Worm (Caenorhabditis elegans) whole organism, late embryonic: Measurements from ENCODE around the gene smoc-1.

Experiments used
- C08G9.2 ChIP-seq: sonication (generic microtip); optimal IDR thresholded peaks from 2 replicates; lab custom pipeline; 2016; ENCODE audit warnings: mild to moderate bottlenecking, missing genetic modification characterization, moderate library complexity, missing compliant biosample characterization
- T23F11.4 ChIP-seq: fragments of 200-800 bp; sonication (Bioruptor generic); optimal IDR thresholded peaks from 2 replicates; lab custom pipeline; 2018; ENCODE audit warnings: mild to moderate bottlenecking, missing genetic modification characterization, missing compliant biosample characterization
- ahr-1 ChIP-seq: sonication (generic microtip); optimal IDR thresholded peaks from 2 replicates; lab custom pipeline; 2016; ENCODE audit warnings: missing genetic modification characterization, missing compliant biosample characterization
- ama-1 ChIP-seq: fragments of 150-350 bp; optimal IDR thresholded peaks from 2 replicates; lab custom pipeline; 2014
- ceh-14 ChIP-seq: sonication (generic microtip); optimal IDR thresholded peaks from 2 replicates; lab custom pipeline; 2016; ENCODE audit warnings: missing genotype, missing genetic modification characterization, missing compliant biosample characterization
- ceh-18 ChIP-seq: sonication (generic microtip); optimal IDR thresholded peaks from 2 replicates; lab custom pipeline; 2016; ENCODE audit warnings: missing genetic modification characterization, missing compliant biosample characterization
- ceh-2 ChIP-seq: sonication (generic microtip); optimal IDR thresholded peaks from 2 replicates; lab custom pipeline; 2016; ENCODE audit warnings: missing genotype, missing genetic modification characterization, missing compliant biosample characterization
- ceh-22 ChIP-seq: sonication (generic microtip); optimal IDR thresholded peaks from 2 replicates; lab custom pipeline; 2017; ENCODE audit warnings: missing biosample characterization, missing genetic modification characterization
- ceh-24 ChIP-seq: sonication (generic microtip); optimal IDR thresholded peaks from 2 replicates; lab custom pipeline; 2016; ENCODE audit warnings: mild to moderate bottlenecking, missing genetic modification characterization, missing compliant biosample characterization
- ceh-30 ChIP-seq: fragments of 150-350 bp; optimal IDR thresholded peaks from 2 replicates; lab custom pipeline; 2014; ENCODE audit warnings: missing biosample characterization, missing genetic modification characterization
- ceh-34 ChIP-seq: sonication (generic microtip); optimal IDR thresholded peaks from 2 replicates; lab custom pipeline; 2016; ENCODE audit warnings: mild to moderate bottlenecking, missing genetic modification characterization, missing compliant biosample characterization
- ceh-48 ChIP-seq: sonication (generic microtip); optimal IDR thresholded peaks from 2 replicates; lab custom pipeline; 2016; ENCODE audit warnings: missing genetic modification characterization, inconsistent platforms, missing compliant biosample characterization
- ceh-6 ChIP-seq: fragments of 200-800 bp; sonication (Bioruptor generic); optimal IDR thresholded peaks from 2 replicates; lab custom pipeline; 2018; ENCODE audit warnings: mild to moderate bottlenecking, missing genetic modification characterization, missing compliant biosample characterization
- ceh-9 ChIP-seq: sonication (generic microtip); optimal IDR thresholded peaks from 2 replicates; lab custom pipeline; 2016; ENCODE audit warnings: mild to moderate bottlenecking, missing genetic modification characterization, inconsistent platforms, missing compliant biosample characterization
- che-1 ChIP-seq: sonication (generic microtip); optimal IDR thresholded peaks from 2 replicates; lab custom pipeline; 2016; ENCODE audit warnings: mild to moderate bottlenecking, missing genetic modification characterization, missing compliant biosample characterization
- dmd-4 ChIP-seq: sonication (generic microtip); optimal IDR thresholded peaks from 2 replicates; lab custom pipeline; 2016; ENCODE audit warnings: borderline replicate concordance, missing genetic modification characterization, missing compliant biosample characterization
- elt-2 ChIP-seq: sonication (generic microtip); optimal IDR thresholded peaks from 2 replicates; lab custom pipeline; 2016; ENCODE audit warnings: missing genetic modification reagents, missing genetic modification characterization, missing compliant biosample characterization
- elt-4 ChIP-seq: sonication (generic microtip); optimal IDR thresholded peaks from 2 replicates; lab custom pipeline; 2016; ENCODE audit warnings: missing genetic modification characterization, missing compliant biosample characterization
- ets-4 ChIP-seq: sonication (generic microtip); optimal IDR thresholded peaks from 2 replicates; lab custom pipeline; 2016; ENCODE audit warnings: missing genetic modification characterization, missing compliant biosample characterization
- eyg-1 ChIP-seq: sonication (generic microtip); optimal IDR thresholded peaks from 2 replicates; lab custom pipeline; 2016; ENCODE audit warnings: missing genotype, missing genetic modification characterization, missing compliant biosample characterization
- fkh-6 ChIP-seq: sonication (generic microtip); optimal IDR thresholded peaks from 2 replicates; lab custom pipeline; 2016; ENCODE audit warnings: missing genetic modification characterization, missing compliant biosample characterization
- hlh-15 ChIP-seq: sonication (generic microtip); optimal IDR thresholded peaks from 2 replicates; lab custom pipeline; 2016; ENCODE audit warnings: missing genetic modification characterization, missing compliant biosample characterization
- hlh-30 ChIP-seq: sonication (generic microtip); optimal IDR thresholded peaks from 2 replicates; lab custom pipeline; 2017; ENCODE audit warnings: antibody characterized with exemption, missing genetic modification characterization, missing compliant biosample characterization; ENCODE audit not compliant: insufficient read depth
- hlh-6 ChIP-seq: sonication (generic microtip); optimal IDR thresholded peaks from 2 replicates; lab custom pipeline; 2016; ENCODE audit warnings: missing genotype, missing genetic modification characterization, missing compliant biosample characterization
- lim-6 ChIP-seq: sonication (generic microtip); optimal IDR thresholded peaks from 2 replicates; lab custom pipeline; 2016; ENCODE audit warnings: missing genetic modification characterization, missing compliant biosample characterization
- mec-3 ChIP-seq: sonication (generic microtip); optimal IDR thresholded peaks from 2 replicates; lab custom pipeline; 2016; ENCODE audit warnings: borderline replicate concordance, missing genetic modification characterization, missing compliant biosample characterization
- nfya-1 ChIP-seq: sonication (generic microtip); optimal IDR thresholded peaks from 2 replicates; lab custom pipeline; 2017; ENCODE audit warnings: missing genetic modification characterization, mild to moderate bottlenecking, missing compliant biosample characterization, antibody characterized with exemption, moderate library complexity
- npax-4 ChIP-seq: sonication (generic microtip); optimal IDR thresholded peaks from 2 replicates; lab custom pipeline; 2016; ENCODE audit warnings: missing genetic modification characterization, missing compliant biosample characterization
- odd-2 ChIP-seq: sonication (generic microtip); optimal IDR thresholded peaks from 2 replicates; lab custom pipeline; 2017; ENCODE audit warnings: antibody characterized with exemption, mild to moderate bottlenecking, missing genetic modification characterization, missing compliant biosample characterization
- pag-3 ChIP-seq: sonication (generic microtip); optimal IDR thresholded peaks from 2 replicates; lab custom pipeline; 2016; ENCODE audit warnings: missing compliant biosample characterization, missing genetic modification characterization, borderline replicate concordance
- pat-9 ChIP-seq: fragments of 200-800 bp; sonication (Bioruptor generic); optimal IDR thresholded peaks from 2 replicates; lab custom pipeline; 2018; ENCODE audit warnings: mild to moderate bottlenecking, missing genetic modification characterization, moderate library complexity, missing compliant biosample characterization
- pha-2 ChIP-seq: sonication (generic microtip); optimal IDR thresholded peaks from 2 replicates; lab custom pipeline; 2017; ENCODE audit warnings: mild to moderate bottlenecking, missing genetic modification characterization, missing compliant biosample characterization
- pha-4 ChIP-seq: fragments of 150-350 bp; optimal IDR thresholded peaks from 2 replicates; lab custom pipeline; 2018; ENCODE audit warnings: missing biosample characterization, missing genetic modification reagents, missing genetic modification characterization
- pqm-1 ChIP-seq: sonication (generic microtip); optimal IDR thresholded peaks from 2 replicates; lab custom pipeline; 2016; ENCODE audit warnings: missing genetic modification characterization, missing compliant biosample characterization
- sdc-2 ChIP-seq: sonication (generic microtip); optimal IDR thresholded peaks from 2 replicates; lab custom pipeline; 2016; ENCODE audit warnings: missing genotype, missing genetic modification characterization, missing compliant biosample characterization
- sox-2 ChIP-seq: fragments of 200-800 bp; sonication (Bioruptor generic); IDR thresholded peaks from 2 replicates; pipeline ENCODE4 v1.3.6; 2022; ENCODE audit warnings: missing genetic modification reagents, missing genetic modification characterization, missing compliant biosample characterization
- sox-4 ChIP-seq: sonication (generic microtip); optimal IDR thresholded peaks from 2 replicates; lab custom pipeline; 2017; ENCODE audit warnings: mild to moderate bottlenecking, missing genetic modification characterization, inconsistent platforms, missing compliant biosample characterization
- tbx-2 ChIP-seq: sonication (generic microtip); optimal IDR thresholded peaks from 2 replicates; lab custom pipeline; 2016; ENCODE audit warnings: missing genetic modification characterization, missing compliant biosample characterization
- unc-55 ChIP-seq: sonication (generic microtip); optimal IDR thresholded peaks from 2 replicates; lab custom pipeline; 2017; ENCODE audit warnings: missing biosample characterization, missing genetic modification reagents, missing genetic modification characterization
- unc-86 ChIP-seq: sonication (generic microtip); optimal IDR thresholded peaks from 2 replicates; lab custom pipeline; 2016; ENCODE audit warnings: missing genetic modification characterization, missing compliant biosample characterization
- zip-5 ChIP-seq: sonication (generic microtip); optimal IDR thresholded peaks from 2 replicates; lab custom pipeline; 2016; ENCODE audit warnings: missing genetic modification characterization, missing compliant biosample characterization
- ztf-16 ChIP-seq: sonication (generic microtip); optimal IDR thresholded peaks from 2 replicates; lab custom pipeline; 2017; ENCODE audit warnings: missing genetic modification characterization, missing compliant biosample characterization

The smoc-1 gene

ce11 chrV:11776538-11776937 lies 19.1 kb downstream of the smoc-1 start, which contains the start of gene F55A11.6:
Gene F55A11.6, plus strand, starts transcription at chrV:11776838.
- TF ChIP-seq ceh-24 (tag; lab: Kevin White, UChicago) (no peak), hlh-30 (tag; lab: Kevin White, UChicago) (no peak)

- peak; percentile 12 for TF ChIP-seq ceh-18 (tag; lab: Kevin White, UChicago)
- TF ChIP-seq dmd-4, result no peak
- no peak for TF ChIP-seq npax-4 (tag; lab: Kevin White, UChicago)
These were observed 20.4 kb downstream of the smoc-1 start for ce11 chrV:11777846-11778245.

- TF ChIP-seq elt-2 (tag; lab: Kevin White, UChicago) (no peak), zip-5 (tag; lab: Kevin White, UChicago) (no peak), lim-6 (tag; lab: Kevin White, UChicago) (no peak), ceh-2 (tag; lab: Kevin White, UChicago) (no peak), ceh-30 (no peak), nfya-1 (tag; lab: Kevin White, UChicago) (no peak), dmd-4 (no peak), ahr-1 (tag; lab: Kevin White, UChicago) (no peak), ceh-24 (tag; lab: Kevin White, UChicago) (no peak), hlh-15 (tag; lab: Kevin White, UChicago) (no peak), ztf-16 (tag; lab: Kevin White, UChicago) (no peak), unc-55 (no peak), ceh-34 (tag; lab: Kevin White, UChicago) (no peak), ceh-22 (tag; lab: Kevin White, UChicago) (no peak), hlh-6 (tag; lab: Kevin White, UChicago) (no peak)
These were observed 21.9 kb downstream of the smoc-1 start for ce11 chrV:11779310-11779709.

- TF ChIP-seq ceh-30 (no peak), unc-55 (peak; percentile 88), tbx-2 (tag; lab: Kevin White, UChicago) (no peak), ama-1 (lab: Kevin White, UChicago) (no peak)
- TF ChIP-seq, all 69 proteins: peak for 1
These were observed 22.4 kb downstream of the smoc-1 start for ce11 chrV:11779810-11780209.

- TF ChIP-seq T23F11.4 (peak; percentile 92), sdc-2 (tag; lab: Kevin White, UChicago) (peak; percentile 87), ceh-6 (GFP tag; lab: Kevin White, UChicago) (peak; percentile 96), hlh-30 (tag; lab: Kevin White, UChicago) (peak; percentile 59), pat-9 (tag; lab: Kevin White, UChicago) (peak; percentile 97), sox-2 (GFP tag; lab: Robert Waterston, UW) (peak; percentile 89), che-1 (peak; percentile 95), ets-4 (peak; percentile 63), unc-86 (tag; lab: Kevin White, UChicago) (peak; percentile 85), elt-4 (tag; lab: Kevin White, UChicago) (peak; percentile 52), ceh-18 (tag; lab: Kevin White, UChicago) (peak; percentile 79), pha-2 (tag; lab: Kevin White, UChicago) (peak; percentile 98), ceh-30 (no peak), ceh-9 (tag; lab: Kevin White, UChicago) (peak; percentile 88), pag-3 (peak; percentile 75), odd-2 (tag; lab: Kevin White, UChicago) (peak; percentile 56), ahr-1 (tag; lab: Kevin White, UChicago) (peak; percentile 88), eyg-1 (peak; percentile 89), pqm-1 (tag; lab: Kevin White, UChicago) (peak; percentile 95), ceh-48 (peak; percentile 91), ceh-34 (tag; lab: Kevin White, UChicago) (peak; percentile 92), fkh-6 (peak; percentile 94), pha-4 (tag; lab: Kevin White, UChicago) (no peak), dmd-4 (peak; percentile 83), mec-3 (tag; lab: Kevin White, UChicago) (peak; percentile 80), nfya-1 (tag; lab: Kevin White, UChicago) (peak; percentile 81), npax-4 (tag; lab: Kevin White, UChicago) (peak; percentile 90), ama-1 (lab: Kevin White, UChicago) (no peak), sox-4 (peak; percentile 97), C08G9.2 (tag; lab: Kevin White, UChicago) (peak; percentile 82), ceh-14 (tag; lab: Kevin White, UChicago) (peak; percentile 94)
These were observed 25.5 kb downstream of the smoc-1 start, which contains the start of gene F55A11.11 for ce11 chrV:11782809-11783440. Gene F55A11.11, plus strand, starts transcription at chrV:11783149.
